Worm (Caenorhabditis elegans): ENCODE data around the gene ZK546.5.
"Not testable (repeated sequence)": the region's sequence is repeated elsewhere in the genome, so short reads cannot be mapped to it uniquely, and the experiment has no call there.

ZK546.5 gene

DNA sequence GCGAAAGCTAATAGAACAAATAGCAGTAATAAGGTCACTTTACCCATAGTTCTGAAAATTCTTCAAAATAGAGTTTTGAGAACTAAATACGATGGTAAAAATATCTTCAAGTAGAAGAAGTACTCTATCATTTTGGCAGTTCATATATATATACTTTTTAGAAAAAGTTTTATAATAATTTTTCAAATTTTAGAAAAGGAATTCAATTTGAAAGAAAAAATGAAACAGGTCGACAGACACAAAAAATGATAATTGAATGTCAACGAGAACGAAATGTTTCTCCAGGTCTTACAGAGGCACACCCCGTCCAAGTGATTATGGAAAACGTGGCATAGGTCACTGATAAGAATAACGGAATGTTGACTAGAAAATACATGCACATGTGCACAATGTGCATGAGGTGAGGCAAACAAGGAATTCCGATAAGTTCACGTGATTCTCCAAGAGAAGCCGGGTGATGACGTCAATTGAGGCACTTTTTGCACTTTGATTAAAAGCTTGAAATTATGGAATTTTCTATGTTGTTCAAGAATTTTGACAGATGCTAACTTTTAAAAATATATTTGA is 10.3 kb upstream of the ZK546.5 start, which contains the start of gene aagr-2 (continued):
- TF ChIP-seq nhr-6 (tag; optimal IDR thresholded peaks at IDR 0.05) (no peak), aly-2 (tag; optimal IDR thresholded peaks at IDR 0.05) (no peak), unc-130 (GFP tag; optimal IDR thresholded peaks at IDR 0.05) (no peak), ceh-20 (GFP tag; IDR thresholded peaks at IDR 0.05) (no peak), madf-5 (GFP tag; IDR thresholded peaks at IDR 0.05) (no peak), nhr-10 (tag; optimal IDR thresholded peaks at IDR 0.05) (no peak), F37D6.2 (tag; optimal IDR thresholded peaks at IDR 0.05) (no peak), zip-11 (GFP tag; IDR thresholded peaks at IDR 0.05) (no peak), D1046.2 (GFP tag; IDR thresholded peaks at IDR 0.05) (no peak), sdz-12 (GFP tag; optimal IDR thresholded peaks at IDR 0.05) (no peak), fkh-10 (GFP tag; optimal IDR thresholded peaks at IDR 0.05) (no peak), egl-27 (tag; optimal IDR thresholded peaks at IDR 0.05) (no peak), dpl-1 (GFP tag; optimal IDR thresholded peaks at IDR 0.05) (no peak), dmd-6 (GFP tag; IDR thresholded peaks at IDR 0.05) (peak; percentile 99), egl-43 (GFP tag; IDR thresholded peaks at IDR 0.05) (no peak), ztf-11 (tag; optimal IDR thresholded peaks at IDR 0.05) (no peak), nhr-102 (tag; optimal IDR thresholded peaks at IDR 0.05) (peak; percentile 46), spr-3 (GFP tag; optimal IDR thresholded peaks at IDR 0.05) (no peak), R02D3.7 (tag; optimal IDR thresholded peaks at IDR 0.05) (no peak), ceh-32 (tag; optimal IDR thresholded peaks at IDR 0.05; ENCODE audit: poor library complexity) (no peak), saeg-2 (GFP tag; IDR thresholded peaks at IDR 0.05) (peak; percentile 60; the same call in 1 of the 2 replicates), duxl-1 (tag; optimal IDR thresholded peaks at IDR 0.05; ENCODE audit: poor library complexity) (no peak), ceh-82 (tag; optimal IDR thresholded peaks at IDR 0.05) (no peak), ceh-44 (GFP tag; IDR thresholded peaks at IDR 0.05) (no peak), mxl-2 (GFP tag; conservative IDR thresholded peaks at IDR 0.05) (0 out of 2 replicates have a peak, but pooled peaks have one; percentile 27), jun-1 (tag; optimal IDR thresholded peaks at IDR 0.05) (no peak), dmd-9 (GFP tag; IDR thresholded peaks at IDR 0.05) (no peak), nhr-28 (tag; optimal IDR thresholded peaks at IDR 0.05) (peak; percentile 99)

DNA sequence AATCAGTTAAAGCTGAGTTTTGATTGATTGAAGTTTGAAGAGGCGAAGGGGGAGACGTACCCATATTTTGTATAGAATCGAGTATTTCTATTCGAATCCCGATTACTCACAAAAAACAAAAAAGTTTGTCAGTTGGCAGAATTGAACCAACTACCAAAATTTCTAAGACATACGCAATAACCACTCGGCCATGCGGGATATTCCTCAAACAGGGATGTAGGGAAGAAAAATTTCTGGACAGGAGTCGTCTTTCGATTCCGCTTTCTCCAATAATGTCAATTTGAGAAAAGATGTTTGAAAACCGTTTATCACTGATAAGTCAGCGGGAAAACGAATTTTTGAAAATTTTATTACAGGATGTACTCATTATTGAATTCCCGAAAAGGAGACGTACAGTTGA is 7.3 kb upstream of the ZK546.5 start:
- peak; percentile 70 for TF ChIP-seq mxl-2 (GFP tag; conservative IDR thresholded peaks at IDR 0.05)
- 0 out of 2 replicates have a peak, but pooled peaks have one; percentile 39 for TF ChIP-seq php-3 (GFP tag; IDR thresholded peaks at IDR 0.05)
- TF ChIP-seq ceh-44 (GFP tag; IDR thresholded peaks at IDR 0.05): peak; percentile 76
- peak; percentile 50; the same call in 1 of the 2 replicates for TF ChIP-seq mdt-29 (GFP tag; IDR thresholded peaks at IDR 0.05)
- TF ChIP-seq F26F4.8 (GFP tag; conservative IDR thresholded peaks at IDR 0.05): peak; percentile 87
- peak; percentile 79; the same call in 1 of the 2 replicates for TF ChIP-seq pha-4 (GFP tag; IDR thresholded peaks at IDR 0.05)
- TF ChIP-seq pha-4 (tag; optimal IDR thresholded peaks at IDR 0.05): not testable (repeated sequence)
- peak; percentile 58; the same call in 1 of the 2 replicates for TF ChIP-seq madf-9 (GFP tag; conservative IDR thresholded peaks at IDR 0.05)
- peak; percentile 76; the same call in 1 of the 2 replicates for TF ChIP-seq ZK337.2 (GFP tag; IDR thresholded peaks at IDR 0.05)
- TF ChIP-seq lin-1 (GFP tag; IDR thresholded peaks at IDR 0.05): peak; percentile 70
- peak; percentile 86 for TF ChIP-seq D1046.2 (GFP tag; IDR thresholded peaks at IDR 0.05)
- TF ChIP-seq arid-1 (GFP tag; conservative IDR thresholded peaks at IDR 0.05): peak; percentile 92
- TF ChIP-seq lin-38 (GFP tag; IDR thresholded peaks at IDR 0.05): peak; percentile 81
- peak; percentile 93 for TF ChIP-seq lim-7 (GFP tag; IDR thresholded peaks at IDR 0.05)
- TF ChIP-seq nhr-42 (GFP tag; IDR thresholded peaks at IDR 0.05): peak; percentile 51; the same call in 1 of the 2 replicates
- peak; percentile 79 for TF ChIP-seq snpc-1.2 (GFP tag; IDR thresholded peaks at IDR 0.05)
- peak; percentile 50; the same call in 1 of the 2 replicates for TF ChIP-seq F44E2.7 (GFP tag; IDR thresholded peaks at IDR 0.05)
- peak; percentile 82 for TF ChIP-seq dmd-8 (GFP tag; IDR thresholded peaks at IDR 0.05)
- TF ChIP-seq zfp-3 (GFP tag; conservative IDR thresholded peaks at IDR 0.05): peak; percentile 70; the same call in 1 of the 2 replicates
- TF ChIP-seq ctbp-1 (GFP tag; IDR thresholded peaks at IDR 0.05): 0 out of 2 replicates have a peak, but pooled peaks have one; percentile 55
- TF ChIP-seq vab-7 (GFP tag; IDR thresholded peaks at IDR 0.05): peak; percentile 82
- TF ChIP-seq dmd-6 (GFP tag; IDR thresholded peaks at IDR 0.05): peak; percentile 12; the same call in 1 of the 2 replicates
- peak; percentile 38; the same call in 1 of the 2 replicates for TF ChIP-seq Y48G9A.11 (GFP tag; IDR thresholded peaks at IDR 0.05)
- TF ChIP-seq madf-5 (GFP tag; IDR thresholded peaks at IDR 0.05): peak; percentile 75; a peak in 2 of 4 replicates
- peak; percentile 59; the same call in 1 of the 2 replicates for TF ChIP-seq hmg-1.1 (GFP tag; IDR thresholded peaks at IDR 0.05)
- peak; percentile 88 for TF ChIP-seq tra-1 (GFP tag; IDR thresholded peaks at IDR 0.05)
- TF ChIP-seq egl-43 (GFP tag; IDR thresholded peaks at IDR 0.05): peak; percentile 90

Measured in whole organism, L4 larva.